Worm (Caenorhabditis elegans) whole organism, young adult: ENCODE measurements around the gene col-144.

Source experiments
- B0035.1 ChIP-seq: sonication (generic microtip); optimal IDR thresholded peaks from 2 replicates; lab custom pipeline; 2016; ENCODE audit warnings: missing genetic modification characterization, mild to moderate bottlenecking, missing compliant biosample characterization, missing genotype, missing genetic modification reagents
- B0261.1 ChIP-seq: sonication (generic microtip); optimal IDR thresholded peaks from 2 replicates; lab custom pipeline; 2016; ENCODE audit warnings: mild to moderate bottlenecking, missing genetic modification characterization, moderate library complexity, missing compliant biosample characterization
- C06A6.2 ChIP-seq: fragments of 200-800 bp; sonication (Bioruptor generic); conservative IDR thresholded peaks from 2 replicates; pipeline ENCODE4 v1.3.6; 2022; ENCODE audit warnings: missing genetic modification characterization, missing compliant biosample characterization
- F37B4.10 ChIP-seq: fragments of 200-800 bp; sonication (Bioruptor generic); IDR thresholded peaks from 2 replicates; pipeline ENCODE4 v1.3.6; 2022; ENCODE audit warnings: missing genetic modification characterization, missing compliant biosample characterization
- F52B5.7 ChIP-seq: sonication (generic microtip); optimal IDR thresholded peaks from 2 replicates; lab custom pipeline; 2016; ENCODE audit warnings: mild to moderate bottlenecking, missing genetic modification characterization, missing compliant biosample characterization
- K11D2.4 ChIP-seq: fragments of 200-800 bp; sonication (Bioruptor generic); IDR thresholded peaks from 2 replicates; pipeline ENCODE4 v1.3.6; 2022; ENCODE audit warnings: missing genetic modification reagents, missing genetic modification characterization, missing compliant biosample characterization
- Y56A3A.18 ChIP-seq: fragments of 200-800 bp; sonication (Bioruptor generic); IDR thresholded peaks from 2 replicates; pipeline ENCODE4 v1.3.6; 2022; ENCODE audit warnings: missing genetic modification reagents, missing genetic modification characterization, missing compliant biosample characterization
- Y67H2A.10 ChIP-seq: fragments of 200-800 bp; sonication (Bioruptor generic); conservative IDR thresholded peaks from 2 replicates; pipeline ENCODE4 v1.3.6; 2022; ENCODE audit warnings: missing genetic modification reagents, missing genetic modification characterization, missing compliant biosample characterization
- aptf-2 ChIP-seq: fragments of 200-800 bp; sonication (Bioruptor generic); conservative IDR thresholded peaks from 2 replicates; pipeline ENCODE4 v1.3.6; 2022; ENCODE audit warnings: missing genetic modification reagents, missing genetic modification characterization, missing compliant biosample characterization
- attf-6 ChIP-seq: fragments of 200-800 bp; sonication (Bioruptor generic); IDR thresholded peaks from 2 replicates; pipeline ENCODE4 v1.3.6; 2022; ENCODE audit warnings: missing genetic modification reagents, missing genetic modification characterization, missing compliant biosample characterization
- bed-1 ChIP-seq: fragments of 200-800 bp; sonication (Bioruptor generic); IDR thresholded peaks from 2 replicates; pipeline ENCODE4 v1.3.6; 2022; ENCODE audit warnings: missing genetic modification reagents, missing genetic modification characterization, missing compliant biosample characterization
- ccch-3 ChIP-seq: fragments of 200-800 bp; sonication (Bioruptor generic); optimal IDR thresholded peaks from 2 replicates; lab custom pipeline; 2018; ENCODE audit warnings: mild to moderate bottlenecking, missing genetic modification characterization, missing compliant biosample characterization
- ceh-27 ChIP-seq: fragments of 200-800 bp; sonication (Bioruptor generic); optimal IDR thresholded peaks from 2 replicates; lab custom pipeline; 2018; ENCODE audit warnings: mild to moderate bottlenecking, missing genetic modification characterization, moderate library complexity, missing compliant biosample characterization
- chd-7 ChIP-seq: sonication (generic microtip); optimal IDR thresholded peaks from 2 replicates; lab custom pipeline; 2016; ENCODE audit warnings: mild to moderate bottlenecking, missing genetic modification characterization, moderate library complexity, missing compliant biosample characterization
- dpff-1 ChIP-seq: sonication (generic microtip); optimal IDR thresholded peaks from 2 replicates; lab custom pipeline; 2017; ENCODE audit warnings: mild to moderate bottlenecking, missing genetic modification characterization, missing compliant biosample characterization
- egl-18 ChIP-seq: fragments of 200-800 bp; sonication (Bioruptor generic); IDR thresholded peaks from 2 replicates; pipeline ENCODE4 v1.3.6; 2022; ENCODE audit warnings: missing genetic modification reagents, missing genetic modification characterization, missing compliant biosample characterization
- ekl-4 ChIP-seq: fragments of 200-800 bp; sonication (Bioruptor generic); IDR thresholded peaks from 2 replicates; pipeline ENCODE4 v1.3.6; 2022; ENCODE audit warnings: missing genetic modification reagents, missing genetic modification characterization, missing compliant biosample characterization
- fkh-3 ChIP-seq: sonication (generic microtip); optimal IDR thresholded peaks from 2 replicates; lab custom pipeline; 2016; ENCODE audit warnings: mild to moderate bottlenecking, missing genetic modification characterization, missing compliant biosample characterization
- him-1 ChIP-seq: sonication (generic microtip); optimal IDR thresholded peaks from 2 replicates; lab custom pipeline; 2016; ENCODE audit warnings: missing genotype, missing genetic modification reagents, missing genetic modification characterization, missing compliant biosample characterization
- hlh-26 ChIP-seq: fragments of 200-800 bp; sonication (Bioruptor generic); conservative IDR thresholded peaks from 2 replicates; pipeline ENCODE4 v1.3.6; 2022; ENCODE audit warnings: missing genetic modification reagents, missing genetic modification characterization, missing compliant biosample characterization
- hmg-20 ChIP-seq: fragments of 200-800 bp; sonication (Bioruptor generic); IDR thresholded peaks from 2 replicates; pipeline ENCODE4 v1.3.6; 2022; ENCODE audit warnings: missing genetic modification reagents, missing genetic modification characterization, missing compliant biosample characterization
- lin-40 ChIP-seq: sonication (generic microtip); optimal IDR thresholded peaks from 2 replicates; lab custom pipeline; 2016; ENCODE audit warnings: missing genetic modification characterization, mild to moderate bottlenecking, missing compliant biosample characterization, missing genotype, missing genetic modification reagents
- lin-54 ChIP-seq: fragments of 200-800 bp; sonication (Bioruptor generic); optimal IDR thresholded peaks from 2 replicates; lab custom pipeline; 2018; ENCODE audit warnings: mild to moderate bottlenecking, missing genetic modification characterization, missing compliant biosample characterization
- lir-1 ChIP-seq: fragments of 200-800 bp; sonication (Bioruptor generic); conservative IDR thresholded peaks from 2 replicates; pipeline ENCODE4 v1.3.6; 2022; ENCODE audit warnings: missing genetic modification reagents, missing genetic modification characterization, missing compliant biosample characterization
- lsy-27 ChIP-seq: sonication (generic microtip); optimal IDR thresholded peaks from 2 replicates; lab custom pipeline; 2017; ENCODE audit warnings: missing genetic modification characterization, mild to moderate bottlenecking, missing compliant biosample characterization, antibody characterized with exemption, missing genotype, borderline replicate concordance; ENCODE audit not compliant: insufficient read depth
- mcd-1 ChIP-seq: fragments of 200-800 bp; sonication (Bioruptor generic); IDR thresholded peaks from 2 replicates; pipeline ENCODE4 v1.3.6; 2022; ENCODE audit warnings: missing genetic modification reagents, missing genetic modification characterization, missing compliant biosample characterization
- mel-28 ChIP-seq: sonication (generic microtip); optimal IDR thresholded peaks from 2 replicates; lab custom pipeline; 2016; ENCODE audit warnings: borderline replicate concordance, mild to moderate bottlenecking, missing genetic modification characterization, missing compliant biosample characterization
- nhr-179 ChIP-seq: sonication (generic microtip); optimal IDR thresholded peaks from 2 replicates; lab custom pipeline; 2016; ENCODE audit warnings: mild to moderate bottlenecking, missing genetic modification characterization, missing compliant biosample characterization
- nhr-27 ChIP-seq: fragments of 200-800 bp; sonication (Bioruptor generic); optimal IDR thresholded peaks from 2 replicates; lab custom pipeline; 2018; ENCODE audit warnings: mild to moderate bottlenecking, missing genetic modification characterization, moderate library complexity, missing compliant biosample characterization
- nhr-80 ChIP-seq: sonication (generic microtip); optimal IDR thresholded peaks from 2 replicates; lab custom pipeline; 2016; ENCODE audit warnings: missing genetic modification characterization, missing compliant biosample characterization
- repo-1 ChIP-seq: sonication (generic microtip); optimal IDR thresholded peaks from 2 replicates; lab custom pipeline; 2017; ENCODE audit warnings: mild to moderate bottlenecking, missing genetic modification characterization, missing compliant biosample characterization
- rpc-1 ChIP-seq, 2 experiments: fragments of 150-350 bp in 1 of 2; sonication (generic microtip) in 1 of 2; optimal IDR thresholded peaks; 2 replicates each; lab custom pipeline; 2014 to 2018; ENCODE audit warnings: missing biosample characterization in 1 of 2, missing genetic modification characterization in 1 of 2, missing genetic modification reagents in 1 of 2, missing genotype in 1 of 2
- snpc-1.1 ChIP-seq: sonication (generic microtip); optimal IDR thresholded peaks from 2 replicates; lab custom pipeline; 2017; ENCODE audit warnings: missing genetic modification characterization, mild to moderate bottlenecking, missing compliant biosample characterization, antibody characterized with exemption, moderate library complexity, missing genotype, missing genetic modification reagents; ENCODE audit not compliant: insufficient read depth
- snpc-4 ChIP-seq, 5 experiments: fragments of 150-350 bp in 1 of 5; sonication (generic microtip) in 4 of 5; optimal IDR thresholded peaks; 2 replicates each; lab custom pipeline; 2014 to 2018; ENCODE audit warnings: missing genetic modification characterization in 5 of 5, missing biosample characterization in 3 of 5, antibody characterized with exemption in 2 of 5, mild to moderate bottlenecking in 2 of 5, missing compliant biosample characterization in 2 of 5, missing genotype in 2 of 5, moderate library complexity in 2 of 5, missing genetic modification reagents in 1 of 5
- somi-1 ChIP-seq: fragments of 200-800 bp; sonication (Bioruptor generic); optimal IDR thresholded peaks from 2 replicates; lab custom pipeline; 2018; ENCODE audit warnings: mild to moderate bottlenecking, missing genetic modification characterization, missing compliant biosample characterization
- unc-62 ChIP-seq: fragments of 150-350 bp; optimal IDR thresholded peaks from 2 replicates; lab custom pipeline; 2014; ENCODE audit warnings: missing biosample characterization, missing genetic modification reagents, missing genetic modification characterization
- zfh-2 ChIP-seq: fragments of 200-800 bp; sonication (Bioruptor generic); conservative IDR thresholded peaks from 2 replicates; pipeline ENCODE4 v1.3.6; 2022; ENCODE audit warnings: missing genetic modification reagents, missing genetic modification characterization, missing compliant biosample characterization
- zim-3 ChIP-seq: sonication (generic microtip); optimal IDR thresholded peaks from 2 replicates; lab custom pipeline; 2017; ENCODE audit warnings: mild to moderate bottlenecking, missing genetic modification characterization, moderate library complexity, missing compliant biosample characterization
- ztf-22 ChIP-seq: fragments of 200-800 bp; sonication (Bioruptor generic); optimal IDR thresholded peaks from 2 replicates; lab custom pipeline; 2018; ENCODE audit warnings: mild to moderate bottlenecking, missing genetic modification characterization, moderate library complexity, missing compliant biosample characterization
- ztf-28 ChIP-seq: fragments of 200-800 bp; sonication (Bioruptor generic); IDR thresholded peaks from 2 replicates; pipeline ENCODE4 v1.3.6; 2022; ENCODE audit warnings: missing genetic modification reagents, missing genetic modification characterization, missing compliant biosample characterization

The col-144 gene

ce11 chrV:9127773-9128172, 32.7 kb downstream of the col-144 start, which contains the start of gene F21C10.3:
F21C10.3 (plus strand) TSS chrV:9128073.
- no peak for TF ChIP-seq lsy-27 (tag; lab: Kevin White, UChicago)
- TF ChIP-seq zim-3 (tag; lab: Kevin White, UChicago): no peak
- TF ChIP-seq egl-18 (GFP tag; lab: Robert Waterston, UW): no peak

DNA sequence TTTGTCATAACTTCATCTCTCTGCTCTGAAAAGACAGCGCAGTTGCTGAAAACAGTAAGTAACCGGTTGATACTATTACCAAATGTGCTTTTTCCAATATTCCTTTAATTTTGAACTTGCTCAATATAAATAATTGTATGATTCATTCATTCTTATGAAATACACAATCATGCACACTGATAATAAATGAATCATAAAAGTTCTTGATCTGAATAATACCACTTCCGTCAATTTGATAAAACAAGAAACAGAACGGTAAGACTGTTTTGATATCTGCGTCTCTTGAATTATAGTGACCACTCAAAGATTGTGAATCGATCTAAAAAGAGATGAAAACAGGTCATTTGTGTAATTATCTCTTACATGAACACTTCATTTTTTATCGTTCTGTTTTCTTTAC, 34.1 kb downstream of the col-144 start, which contains the start of gene F21C10.4:
F21C10.4 (plus strand) TSS at position 301 of the 400 bp plus-strand sequence.
- TF ChIP-seq rpc-1 (optimal IDR thresholded peaks at IDR 0.05; lab: Kevin White, UChicago): no peak
- no peak for TF ChIP-seq rpc-1 (tag; optimal IDR thresholded peaks at IDR 0.05; lab: Kevin White, UChicago)
- TF ChIP-seq B0035.1 (tag; lab: Kevin White, UChicago): no peak
- TF ChIP-seq zfh-2 (GFP tag; lab: Robert Waterston, UW): no peak
- no peak for TF ChIP-seq aptf-2 (GFP tag; lab: Robert Waterston, UW)
- no peak for TF ChIP-seq Y56A3A.18
- TF ChIP-seq dpff-1: no peak
- no peak for TF ChIP-seq snpc-1.1 (tag; lab: Kevin White, UChicago)
- TF ChIP-seq ccch-3 (GFP tag; lab: Kevin White, UChicago): no peak
- no peak for TF ChIP-seq somi-1 (GFP tag; lab: Kevin White, UChicago)
- TF ChIP-seq B0261.1 (tag; lab: Kevin White, UChicago): no peak
- TF ChIP-seq nhr-27 (tag; lab: Kevin White, UChicago): no peak
- no peak for TF ChIP-seq mcd-1 (GFP tag; lab: Robert Waterston, UW)
- no peak for TF ChIP-seq hlh-26 (GFP tag; lab: Robert Waterston, UW)
- no peak for TF ChIP-seq hmg-20 (GFP tag; lab: Robert Waterston, UW)
- TF ChIP-seq, all 124 proteins: peak for 0

ce11 chrV:9125345-9125744, 35.1 kb downstream of the col-144 start, which contains the start of gene F21C10.5:
F21C10.5 (plus strand) TSS chrV:9125645.
- no peak for TF ChIP-seq F37B4.10 (GFP tag; lab: Robert Waterston, UW)
- TF ChIP-seq, all 124 proteins: peak for 0

ce11 chrV:9124180-9124579, 36.3 kb downstream of the col-144 start, which contains the start of gene F21C10.6:
F21C10.6 (plus strand) TSS chrV:9124480.
- no peak for TF ChIP-seq him-1
- no peak for TF ChIP-seq K11D2.4 (GFP tag; lab: Robert Waterston, UW)
- TF ChIP-seq unc-62 (GFP tag; lab: Kevin White, UChicago): no peak
- TF ChIP-seq fkh-3 (tag; lab: Kevin White, UChicago): no peak
- TF ChIP-seq attf-6: no peak
- TF ChIP-seq zim-3 (tag; lab: Kevin White, UChicago): no peak
- no peak for TF ChIP-seq chd-7 (tag; lab: Kevin White, UChicago)
- no peak for TF ChIP-seq mel-28 (tag; lab: Kevin White, UChicago)
- TF ChIP-seq ztf-22 (GFP tag; lab: Kevin White, UChicago): no peak
- TF ChIP-seq lsy-27 (tag; lab: Kevin White, UChicago): no peak
- TF ChIP-seq C06A6.2 (GFP tag; lab: Robert Waterston, UW): no peak
- no peak for TF ChIP-seq lir-1
- TF ChIP-seq nhr-179: no peak

- no peak for TF ChIP-seq B0261.1 (tag; lab: Kevin White, UChicago)
- no peak for TF ChIP-seq ekl-4
- no peak for TF ChIP-seq Y67H2A.10 (GFP tag; lab: Robert Waterston, UW)
- TF ChIP-seq nhr-80 (tag; lab: Kevin White, UChicago): no peak
- no peak for TF ChIP-seq lin-54
- no peak for TF ChIP-seq lin-40
- TF ChIP-seq fkh-3 (tag; lab: Kevin White, UChicago): no peak
- no peak for TF ChIP-seq repo-1
- TF ChIP-seq F52B5.7: no peak
- no peak for TF ChIP-seq ceh-27 (GFP tag; lab: Kevin White, UChicago)
- no peak for TF ChIP-seq rpc-1 (optimal IDR thresholded peaks at IDR 0.05; lab: Kevin White, UChicago)
- no peak for TF ChIP-seq rpc-1 (tag; optimal IDR thresholded peaks at IDR 0.05; lab: Kevin White, UChicago)
- no peak for TF ChIP-seq bed-1
- TF ChIP-seq snpc-4 (GFP tag; optimal IDR thresholded peaks at IDR 0.05; lab: Kevin White, UChicago): no peak
- TF ChIP-seq snpc-4 (tag; optimal IDR thresholded peaks at IDR 0.05; lab: Kevin White, UChicago): no peak
- TF ChIP-seq ztf-28 (GFP tag; lab: Robert Waterston, UW): no peak
- no peak for TF ChIP-seq lir-1
These were observed 37.3 kb downstream of the col-144 start, which contains the start of gene F21C10.11 for ce11 chrV:9123186-9123585. F21C10.11 (plus strand) TSS chrV:9123486.
